Fruit fly (Drosophila melanogaster) whole organism, embryonic: ENCODE results near the gene plx.
A peak's percentile ranks its signal among the peaks of the same experiment; 100 is the strongest.

Experiments
- ATbp ChIP-seq: fragments of 200-800 bp; sonication (Bioruptor generic); optimal IDR thresholded peaks from 2 replicates; lab custom pipeline; 2017; ENCODE audit warnings: missing biosample characterization, mild to moderate bottlenecking, missing genetic modification characterization, missing genetic modification reagents
- Abd-B ChIP-seq: fragments of 200-800 bp; sonication (Bioruptor generic); optimal IDR thresholded peaks from 2 replicates; lab custom pipeline; 2018; ENCODE audit warnings: missing biosample characterization, mild to moderate bottlenecking, missing genetic modification characterization, moderate library complexity
- Antp ChIP-seq: fragments of 200-800 bp; sonication (Bioruptor generic); optimal IDR thresholded peaks from 3 replicates; lab custom pipeline; 2016; ENCODE audit warnings: missing biosample characterization, missing genetic modification characterization
- Asciz ChIP-seq: fragments of 200-800 bp; sonication (Bioruptor generic); optimal IDR thresholded peaks from 2 replicates; lab custom pipeline; 2017; ENCODE audit warnings: missing biosample characterization, mild to moderate bottlenecking, missing genetic modification characterization, missing genetic modification reagents
- B-H2 ChIP-seq: fragments of 200-800 bp; sonication (Bioruptor generic); optimal IDR thresholded peaks from 2 replicates; lab custom pipeline; 2018; ENCODE audit warnings: missing biosample characterization, mild to moderate bottlenecking, missing genetic modification characterization
- BtbVII ChIP-seq: fragments of 200-800 bp; sonication (Bioruptor generic); optimal IDR thresholded peaks from 3 replicates; lab custom pipeline; 2017; ENCODE audit warnings: missing biosample characterization, mild to moderate bottlenecking, missing genetic modification characterization
- CG10321 ChIP-seq: fragments of 200-800 bp; sonication (Bioruptor generic); IDR thresholded peaks from 2 replicates; pipeline ENCODE4 v1.3.6; 2022; ENCODE audit warnings: missing biosample characterization, missing genetic modification characterization
- CG10654 ChIP-seq: fragments of 200-800 bp; sonication (Bioruptor generic); optimal IDR thresholded peaks from 2 replicates; lab custom pipeline; 2016; ENCODE audit warnings: missing biosample characterization, missing genetic modification characterization
- CG11560 ChIP-seq: fragments of 200-800 bp; sonication (Bioruptor generic); IDR thresholded peaks from 3 replicates; pipeline ENCODE4 v1.3.6; 2022; ENCODE audit warnings: missing biosample characterization, missing genetic modification characterization
- CG12219 ChIP-seq: fragments of 200-800 bp; sonication (Bioruptor generic); optimal IDR thresholded peaks from 3 replicates; lab custom pipeline; 2018; ENCODE audit warnings: missing biosample characterization, mild to moderate bottlenecking, missing genetic modification characterization
- CG15479 ChIP-seq: fragments of 200-800 bp; sonication (Bioruptor generic); optimal IDR thresholded peaks from 3 replicates; lab custom pipeline; 2019; ENCODE audit warnings: missing biosample characterization, mild to moderate bottlenecking, missing genetic modification characterization, moderate library complexity
- CG17612 ChIP-seq: fragments of 200-800 bp; sonication (Bioruptor generic); IDR thresholded peaks from 2 replicates; pipeline ENCODE4 v1.3.6; 2022; ENCODE audit warnings: missing biosample characterization, missing genetic modification characterization
- CG18262 ChIP-seq: fragments of 200-800 bp; optimal IDR thresholded peaks from 3 replicates; lab custom pipeline; 2019; ENCODE audit warnings: missing biosample characterization, mild to moderate bottlenecking, missing genetic modification characterization, moderate library complexity
- CG31388 ChIP-seq: fragments of 200-800 bp; sonication (Bioruptor generic); optimal IDR thresholded peaks from 2 replicates; lab custom pipeline; 2016; ENCODE audit warnings: missing biosample characterization, missing genetic modification characterization
- CG33557 ChIP-seq: fragments of 200-800 bp; sonication (Bioruptor generic); optimal IDR thresholded peaks from 2 replicates; lab custom pipeline; 2019; ENCODE audit warnings: missing biosample characterization, mild to moderate bottlenecking, missing genetic modification characterization, moderate library complexity
- CG34224 ChIP-seq: fragments of 200-800 bp; sonication (Bioruptor generic); IDR thresholded peaks from 3 replicates; pipeline ENCODE4 v1.3.6; 2022; ENCODE audit warnings: missing biosample characterization, missing genetic modification characterization; ENCODE audit not compliant: partially characterized antibody
- CG3726 ChIP-seq: fragments of 200-800 bp; sonication (Bioruptor generic); IDR thresholded peaks from 3 replicates; pipeline ENCODE4, ENCODE4 v1.3.6; 2022; ENCODE audit warnings: missing biosample characterization, missing genetic modification characterization
- CG4854 ChIP-seq: fragments of 200-800 bp; sonication (Bioruptor generic); optimal IDR thresholded peaks from 2 replicates; lab custom pipeline; 2016; ENCODE audit warnings: missing biosample characterization, missing genetic modification characterization, inconsistent platforms
- CG5180 ChIP-seq: fragments of 200-800 bp; sonication (Bioruptor generic); optimal IDR thresholded peaks from 3 replicates; lab custom pipeline; 2017; ENCODE audit warnings: missing biosample characterization, missing genetic modification characterization, mild to moderate bottlenecking, moderate library complexity, missing genetic modification reagents
- CG6765 ChIP-seq: fragments of 200-800 bp; sonication (Bioruptor generic); optimal IDR thresholded peaks from 3 replicates; lab custom pipeline; 2017; ENCODE audit warnings: missing biosample characterization, mild to moderate bottlenecking, missing genetic modification characterization
- CG6791 ChIP-seq: fragments of 200-800 bp; sonication (Bioruptor generic); IDR thresholded peaks from 3 replicates; pipeline ENCODE4 v1.3.6; 2022; ENCODE audit warnings: missing biosample characterization, missing genetic modification characterization; ENCODE audit not compliant: partially characterized antibody
- CG6813 ChIP-seq: fragments of 200-800 bp; sonication (Bioruptor generic); optimal IDR thresholded peaks from 2 replicates; lab custom pipeline; 2017; ENCODE audit warnings: missing biosample characterization, missing genetic modification characterization, mild to moderate bottlenecking, moderate library complexity, missing genetic modification reagents
- CG7839 ChIP-seq: fragments of 200-800 bp; sonication (Bioruptor generic); optimal IDR thresholded peaks from 3 replicates; lab custom pipeline; 2018; ENCODE audit warnings: missing biosample characterization, mild to moderate bottlenecking, missing genetic modification characterization, moderate library complexity
- CG9215 ChIP-seq: fragments of 200-800 bp; sonication (Bioruptor generic); IDR thresholded peaks from 2 replicates; pipeline ENCODE4 v1.3.6; 2022; ENCODE audit warnings: missing biosample characterization, missing genetic modification characterization
- Dad ChIP-seq: fragments of 200-800 bp; sonication (Bioruptor generic); optimal IDR thresholded peaks from 3 replicates; lab custom pipeline; 2016; ENCODE audit warnings: missing biosample characterization, missing genetic modification characterization
- Dfd ChIP-seq, 2 experiments: fragments of >200 bp; optimal IDR thresholded peaks; 2 replicates each; lab custom pipeline; 2017; ENCODE audit warnings: missing biosample characterization in 2 of 2, missing genetic modification characterization in 2 of 2
- Dip2 ChIP-seq: fragments of 200-800 bp; sonication (Bioruptor generic); IDR thresholded peaks from 2 replicates; pipeline ENCODE4 v1.3.6; 2022; ENCODE audit warnings: missing biosample characterization, missing genetic modification characterization
- Fer1 ChIP-seq: fragments of 200-800 bp; sonication (Bioruptor generic); optimal IDR thresholded peaks from 2 replicates; lab custom pipeline; 2017; ENCODE audit warnings: missing biosample characterization, mild to moderate bottlenecking, missing genetic modification characterization
- Fer3 ChIP-seq: fragments of 200-800 bp; sonication (Bioruptor generic); optimal IDR thresholded peaks from 2 replicates; lab custom pipeline; 2018; ENCODE audit warnings: missing biosample characterization, mild to moderate bottlenecking, missing genetic modification characterization, moderate library complexity
- Gsc ChIP-seq: fragments of 200-800 bp; sonication (Bioruptor generic); IDR thresholded peaks from 2 replicates; pipeline ENCODE4 v1.3.6; 2022; ENCODE audit warnings: missing biosample characterization, missing genetic modification characterization
- Hmx ChIP-seq: fragments of 200-800 bp; sonication (Bioruptor generic); optimal IDR thresholded peaks from 2 replicates; lab custom pipeline; 2016; ENCODE audit warnings: missing biosample characterization, missing genetic modification characterization
- MBD-R2 ChIP-seq: fragments of 200-800 bp; sonication (Bioruptor generic); IDR thresholded peaks from 2 replicates; pipeline ENCODE4 v1.3.6; 2022; ENCODE audit warnings: missing biosample characterization, missing genetic modification characterization
- Neu2 ChIP-seq: fragments of 200-800 bp; sonication (Bioruptor generic); optimal IDR thresholded peaks from 3 replicates; lab custom pipeline; 2016; ENCODE audit warnings: missing biosample characterization, missing genetic modification characterization, borderline replicate concordance
- Sry-β ChIP-seq: fragments of 200-800 bp; sonication (Bioruptor generic); optimal IDR thresholded peaks from 2 replicates; lab custom pipeline; 2018; ENCODE audit warnings: missing biosample characterization, mild to moderate bottlenecking, missing genetic modification characterization, moderate library complexity
- Sry-δ ChIP-seq: fragments of 200-800 bp; sonication (Bioruptor generic); optimal IDR thresholded peaks from 2 replicates; lab custom pipeline; 2016; ENCODE audit warnings: missing biosample characterization, missing genetic modification characterization
- Tbp ChIP-seq: fragments of >200 bp; optimal IDR thresholded peaks from 2 replicates; lab custom pipeline; 2018; ENCODE audit warnings: missing biosample characterization, missing genetic modification characterization
- Trl ChIP-seq, 3 experiments: fragments of >200 bp in 2 of 3; fragments of 200-800 bp in 1 of 3; sonication (Bioruptor generic) in 1 of 3; optimal IDR thresholded peaks; 2 replicates in 1 of 3; 3 replicates in 2 of 3; lab custom pipeline; 2016 to 2017; ENCODE audit warnings: missing biosample characterization in 1 of 3, missing genetic modification characterization in 1 of 3
- bsh ChIP-seq, 2 experiments: fragments of 200-800 bp; sonication (Bioruptor generic); optimal IDR thresholded peaks; 2 replicates each; lab custom pipeline; 2017 to 2018; ENCODE audit warnings: mild to moderate bottlenecking in 2 of 2, missing biosample characterization in 2 of 2, missing genetic modification characterization in 2 of 2, moderate library complexity in 1 of 2
- cad ChIP-seq: fragments of >200 bp; optimal IDR thresholded peaks from 2 replicates; lab custom pipeline; 2017; ENCODE audit warnings: missing biosample characterization, missing genetic modification characterization
- esg ChIP-seq: fragments of 200-800 bp; sonication (Bioruptor generic); conservative IDR thresholded peaks from 2 replicates; pipeline ENCODE4 v1.3.6; 2022; ENCODE audit warnings: missing biosample characterization, missing genetic modification characterization
- exex ChIP-seq: fragments of 200-800 bp; sonication (Bioruptor generic); optimal IDR thresholded peaks from 4 replicates; lab custom pipeline; 2018; ENCODE audit warnings: missing biosample characterization, mild to moderate bottlenecking, missing genetic modification characterization, moderate library complexity
- gcm ChIP-seq: fragments of 200-800 bp; sonication (Bioruptor generic); optimal IDR thresholded peaks from 2 replicates; lab custom pipeline; 2019; ENCODE audit warnings: missing biosample characterization, mild to moderate bottlenecking, missing genetic modification characterization, moderate library complexity
- hth ChIP-seq: fragments of >200 bp; optimal IDR thresholded peaks from 2 replicates; lab custom pipeline; 2017; ENCODE audit warnings: inconsistent platforms
- jumu ChIP-seq: fragments of 200-800 bp; sonication (Bioruptor generic); optimal IDR thresholded peaks from 3 replicates; lab custom pipeline; 2016; ENCODE audit warnings: missing biosample characterization, missing genetic modification characterization
- pnt ChIP-seq: fragments of 200-800 bp; sonication (Bioruptor generic); optimal IDR thresholded peaks from 3 replicates; lab custom pipeline; 2016; ENCODE audit warnings: missing biosample characterization, missing genetic modification characterization
- sima ChIP-seq: fragments of 200-800 bp; sonication (Bioruptor generic); optimal IDR thresholded peaks from 2 replicates; lab custom pipeline; 2016; ENCODE audit warnings: missing biosample characterization, missing genetic modification characterization
- slp2 ChIP-seq: fragments of 200-800 bp; sonication (Bioruptor generic); optimal IDR thresholded peaks from 2 replicates; lab custom pipeline; 2016; ENCODE audit warnings: missing biosample characterization, missing genetic modification characterization
- trh ChIP-seq: fragments of 200-800 bp; sonication (Bioruptor generic); optimal IDR thresholded peaks from 2 replicates; lab custom pipeline; 2016; ENCODE audit warnings: missing biosample characterization, missing genetic modification characterization
- ttk ChIP-seq: fragments of 200-800 bp; sonication (Bioruptor generic); IDR thresholded peaks from 2 replicates; pipeline ENCODE4 v2.1.2; 2022; ENCODE audit warnings: missing biosample characterization, missing genetic modification characterization

The plx gene

dm6 chr3R:5648569-5649476 lies 36.8 kb upstream of the plx start, which contains the start of the genes MTA1-like and Sec23:
Gene MTA1-like (minus strand): TSS chr3R:5648738.
Gene Sec23 (plus strand): TSS chr3R:5649065.
- TF ChIP-seq CG9215 (GFP tag; lab: Robert Waterston, UW) (peak; percentile 56), CG18262 (tag; lab: Kevin White, UChicago) (peak; percentile 75), CG11560 (tag; lab: Robert Waterston, UW) (no peak), CG15479 (GFP tag; lab: Kevin White, UChicago) (no peak), exex (tag; lab: Kevin White, UChicago) (no peak), CG34224 (peak; percentile 85), Sry-β (peak; percentile 53), CG6791 (GFP tag; lab: Robert Waterston, UW) (peak; percentile 93), ttk (peak; percentile 37; the same call in 1 of the 2 replicates), Hmx (GFP tag; lab: Kevin White, UChicago) (no peak), Gsc (no peak), slp2 (GFP tag; lab: Kevin White, UChicago) (no peak), cad (GFP tag; lab: Kevin White, UChicago) (no peak), Dfd (GFP tag; optimal IDR thresholded peaks at IDR 0.05; lab: Kevin White, UChicago) (no peak), CG3726 (GFP tag; lab: Robert Waterston, UW) (no peak), CG7839 (peak; percentile 68), CG6765 (GFP tag; lab: Kevin White, UChicago) (no peak), Fer3 (tag; lab: Kevin White, UChicago) (peak; percentile 8), CG5180 (GFP tag; lab: Kevin White, UChicago) (no peak), Antp (GFP tag; lab: Kevin White, UChicago) (no peak), Dip2 (GFP tag; lab: Robert Waterston, UW) (no peak), Sry-δ (GFP tag; lab: Kevin White, UChicago) (peak; percentile 85), hth (lab: Kevin White, UChicago) (no peak), CG31388 (GFP tag; lab: Kevin White, UChicago) (no peak), CG12219 (GFP tag; lab: Kevin White, UChicago) (no peak), sima (no peak), CG10654 (GFP tag; lab: Kevin White, UChicago) (peak; percentile 44), CG4854 (GFP tag; lab: Kevin White, UChicago) (no peak), esg (GFP tag; lab: Robert Waterston, UW) (no peak), gcm (GFP tag; lab: Kevin White, UChicago) (no peak), jumu (no peak), Asciz (GFP tag; lab: Kevin White, UChicago) (no peak), B-H2 (GFP tag; lab: Kevin White, UChicago) (no peak), CG17612 (GFP tag; lab: Robert Waterston, UW) (no peak), Trl (optimal IDR thresholded peaks at IDR 0.05; lab: Kevin White, UChicago) (no peak), Trl (GFP tag; optimal IDR thresholded peaks at IDR 0.05; lab: Kevin White, UChicago) (peak; percentile 14), CG10321 (no peak), Tbp (GFP tag; lab: Kevin White, UChicago) (no peak), Fer1 (GFP tag; lab: Kevin White, UChicago) (peak; percentile 11), pnt (GFP tag; lab: Kevin White, UChicago) (no peak), Dad (GFP tag; lab: Kevin White, UChicago) (no peak), Abd-B (peak; percentile 71), Neu2 (GFP tag; lab: Kevin White, UChicago) (no peak), CG33557 (GFP tag; lab: Kevin White, UChicago) (peak; percentile 48), BtbVII (GFP tag; lab: Kevin White, UChicago) (no peak), ATbp (GFP tag; lab: Kevin White, UChicago) (no peak), CG6813 (GFP tag; lab: Kevin White, UChicago) (peak; percentile 7), bsh (GFP tag; optimal IDR thresholded peaks at IDR 0.05; lab: Kevin White, UChicago) (no peak), MBD-R2 (GFP tag; lab: Robert Waterston, UW) (peak; percentile 22; the same call in 1 of the 2 replicates), trh (GFP tag; lab: Kevin White, UChicago) (peak; percentile 8)
